Fruit fly (Drosophila melanogaster) whole organism, embryonic: ENCODE data around the gene asun.
A peak's percentile ranks its signal among the peaks of the same experiment; 100 is the strongest.

Experiments used
- Bgb ChIP-seq: fragments of 200-800 bp; sonication (Bioruptor generic); IDR thresholded peaks from 2 replicates; pipeline ENCODE4 v1.3.6; 2022; ENCODE audit warnings: missing biosample characterization, missing genetic modification characterization; ENCODE audit not compliant: partially characterized antibody
- CG11247 ChIP-seq: fragments of 200-800 bp; sonication (Bioruptor generic); IDR thresholded peaks from 2 replicates; pipeline ENCODE4 v1.3.6; 2022; ENCODE audit warnings: missing biosample characterization, missing genetic modification characterization
- CG11398 ChIP-seq: fragments of 200-800 bp; sonication (Bioruptor generic); optimal IDR thresholded peaks from 2 replicates; lab custom pipeline; 2016; ENCODE audit warnings: missing biosample characterization, missing genetic modification characterization
- CG12236 ChIP-seq: fragments of 200-800 bp; sonication (Bioruptor generic); optimal IDR thresholded peaks from 2 replicates; lab custom pipeline; 2016; ENCODE audit warnings: missing biosample characterization, missing genetic modification characterization
- CG12659 ChIP-seq: fragments of 200-800 bp; sonication (Bioruptor generic); optimal IDR thresholded peaks from 3 replicates; lab custom pipeline; 2017; ENCODE audit warnings: mild to moderate bottlenecking, missing biosample characterization, missing genetic modification reagents, missing genetic modification characterization
- CG13624 ChIP-seq: fragments of 200-800 bp; sonication (Bioruptor generic); optimal IDR thresholded peaks from 2 replicates; lab custom pipeline; 2016; ENCODE audit warnings: missing biosample characterization, missing genetic modification characterization
- CG15011 ChIP-seq: fragments of 200-800 bp; sonication (Bioruptor generic); optimal IDR thresholded peaks from 3 replicates; lab custom pipeline; 2018; ENCODE audit warnings: missing biosample characterization, mild to moderate bottlenecking, missing genetic modification characterization
- CG1602 ChIP-seq: fragments of 200-800 bp; sonication (Bioruptor generic); optimal IDR thresholded peaks from 3 replicates; lab custom pipeline; 2016; ENCODE audit warnings: missing biosample characterization, missing genetic modification characterization
- CG17802 ChIP-seq: fragments of 200-800 bp; sonication (Bioruptor generic); optimal IDR thresholded peaks from 2 replicates; lab custom pipeline; 2018; ENCODE audit warnings: missing biosample characterization, mild to moderate bottlenecking, missing genetic modification characterization, moderate library complexity
- CG17829 ChIP-seq: fragments of 200-800 bp; optimal IDR thresholded peaks from 2 replicates; lab custom pipeline; 2019; ENCODE audit warnings: missing biosample characterization, mild to moderate bottlenecking, missing genetic modification characterization, moderate library complexity
- CG18262 ChIP-seq: fragments of 200-800 bp; optimal IDR thresholded peaks from 3 replicates; lab custom pipeline; 2019; ENCODE audit warnings: missing biosample characterization, mild to moderate bottlenecking, missing genetic modification characterization, moderate library complexity
- CG1832 ChIP-seq: fragments of 200-800 bp; sonication (Bioruptor generic); optimal IDR thresholded peaks from 2 replicates; lab custom pipeline; 2017; ENCODE audit warnings: missing biosample characterization, mild to moderate bottlenecking, missing genetic modification characterization, inconsistent platforms
- CG18476 ChIP-seq: fragments of 200-800 bp; sonication (Bioruptor generic); optimal IDR thresholded peaks from 2 replicates; lab custom pipeline; 2016; ENCODE audit warnings: missing biosample characterization, mild to moderate bottlenecking, missing genetic modification characterization
- CG2199 ChIP-seq: fragments of 200-800 bp; sonication (Bioruptor generic); IDR thresholded peaks from 3 replicates; pipeline ENCODE4 v1.3.6; 2022; ENCODE audit warnings: missing biosample characterization, missing genetic modification characterization
- CG30431 ChIP-seq: fragments of 200-800 bp; sonication (Bioruptor generic); optimal IDR thresholded peaks from 2 replicates; lab custom pipeline; 2017; ENCODE audit warnings: missing biosample characterization, missing genetic modification characterization
- CG3163 ChIP-seq: fragments of 200-800 bp; sonication (Bioruptor generic); optimal IDR thresholded peaks from 3 replicates; lab custom pipeline; 2016; ENCODE audit warnings: missing biosample characterization, missing genetic modification characterization
- CG5245 ChIP-seq: fragments of 200-800 bp; sonication (Bioruptor generic); optimal IDR thresholded peaks from 3 replicates; lab custom pipeline; 2016; ENCODE audit warnings: missing biosample characterization, missing genetic modification characterization
- CG7839 ChIP-seq: fragments of 200-800 bp; sonication (Bioruptor generic); optimal IDR thresholded peaks from 3 replicates; lab custom pipeline; 2018; ENCODE audit warnings: missing biosample characterization, mild to moderate bottlenecking, missing genetic modification characterization, moderate library complexity
- CG8089 ChIP-seq: fragments of 200-800 bp; sonication (Bioruptor generic); optimal IDR thresholded peaks from 3 replicates; lab custom pipeline; 2016; ENCODE audit warnings: missing biosample characterization, missing genetic modification characterization
- CHES-1-like ChIP-seq: fragments of 200-800 bp; sonication (Bioruptor generic); optimal IDR thresholded peaks from 2 replicates; lab custom pipeline; 2016; ENCODE audit warnings: missing biosample characterization, missing genetic modification characterization
- Dll ChIP-seq: fragments of 200-800 bp; sonication (Bioruptor generic); IDR thresholded peaks from 4 replicates; pipeline ENCODE4 v1.3.6; 2022; ENCODE audit warnings: missing biosample characterization, missing genetic modification characterization; ENCODE audit not compliant: partially characterized antibody
- Doc2 ChIP-seq: fragments of 200-800 bp; sonication (Bioruptor generic); IDR thresholded peaks from 2 replicates; pipeline ENCODE4 v1.3.6; 2022; ENCODE audit warnings: missing biosample characterization, missing genetic modification characterization
- Elba2 ChIP-seq: fragments of 200-800 bp; sonication (Bioruptor generic); optimal IDR thresholded peaks from 3 replicates; lab custom pipeline; 2016; ENCODE audit warnings: missing biosample characterization, missing genetic modification characterization
- Hey ChIP-seq: fragments of 200-800 bp; sonication (Bioruptor generic); optimal IDR thresholded peaks from 3 replicates; lab custom pipeline; 2018; ENCODE audit warnings: missing biosample characterization, mild to moderate bottlenecking, missing genetic modification characterization
- HmgD ChIP-seq: fragments of 200-800 bp; sonication (Bioruptor generic); optimal IDR thresholded peaks from 3 replicates; lab custom pipeline; 2016; ENCODE audit warnings: missing biosample characterization, missing genetic modification characterization
- NC2α ChIP-seq: fragments of 200-800 bp; sonication (Bioruptor generic); optimal IDR thresholded peaks from 2 replicates; lab custom pipeline; 2016; ENCODE audit warnings: missing biosample characterization, missing genetic modification characterization
- Nf-YA ChIP-seq: fragments of 200-800 bp; sonication (Bioruptor generic); IDR thresholded peaks from 2 replicates; pipeline ENCODE4 v1.3.6; 2022; ENCODE audit warnings: missing biosample characterization, missing genetic modification characterization
- NfI ChIP-seq: fragments of 200-800 bp; sonication (Bioruptor generic); optimal IDR thresholded peaks from 3 replicates; lab custom pipeline; 2018; ENCODE audit warnings: missing biosample characterization, mild to moderate bottlenecking, missing genetic modification characterization, moderate library complexity
- Optix ChIP-seq: fragments of 200-800 bp; sonication (Bioruptor generic); IDR thresholded peaks from 3 replicates; pipeline ENCODE4 v1.3.6; 2022; ENCODE audit warnings: missing biosample characterization, missing genetic modification characterization
- PHDP ChIP-seq: fragments of 200-800 bp; sonication (Bioruptor generic); optimal IDR thresholded peaks from 3 replicates; lab custom pipeline; 2018; ENCODE audit warnings: missing biosample characterization, mild to moderate bottlenecking, missing genetic modification characterization, moderate library complexity
- Sox100B ChIP-seq: fragments of 200-800 bp; sonication (Bioruptor generic); optimal IDR thresholded peaks from 3 replicates; lab custom pipeline; 2018; ENCODE audit warnings: missing biosample characterization, mild to moderate bottlenecking, missing genetic modification characterization
- ab ChIP-seq: fragments of 200-800 bp; sonication (Bioruptor generic); optimal IDR thresholded peaks from 2 replicates; lab custom pipeline; 2016; ENCODE audit warnings: missing biosample characterization, missing genetic modification characterization
- cwo ChIP-seq: fragments of 200-800 bp; sonication (Bioruptor generic); optimal IDR thresholded peaks from 3 replicates; lab custom pipeline; 2017; ENCODE audit warnings: missing biosample characterization, missing genetic modification characterization, mild to moderate bottlenecking, moderate library complexity, missing genetic modification reagents
- fd3F ChIP-seq: fragments of 200-800 bp; sonication (Bioruptor generic); optimal IDR thresholded peaks from 2 replicates; lab custom pipeline; 2018; ENCODE audit warnings: missing biosample characterization, mild to moderate bottlenecking, missing genetic modification characterization, moderate library complexity
- ftz-f1 ChIP-seq: fragments of 200-800 bp; sonication (Bioruptor generic); optimal IDR thresholded peaks from 2 replicates; lab custom pipeline; 2016; ENCODE audit warnings: missing biosample characterization, missing genetic modification characterization
- hkb ChIP-seq, 2 experiments: fragments of 200-800 bp in 1 of 2; fragments of >200 bp in 1 of 2; sonication (Bioruptor generic) in 1 of 2; IDR thresholded peaks in 1 of 2; optimal IDR thresholded peaks in 1 of 2; 2 replicates each; pipeline versions ENCODE4 v1.3.6 to Lab custom; 2017 to 2022; ENCODE audit warnings: missing biosample characterization in 1 of 2, missing genetic modification characterization in 1 of 2
- hth ChIP-seq: fragments of >200 bp; optimal IDR thresholded peaks from 2 replicates; lab custom pipeline; 2017; ENCODE audit warnings: inconsistent platforms
- lmd ChIP-seq: fragments of 200-800 bp; sonication (Bioruptor generic); IDR thresholded peaks from 2 replicates; pipeline ENCODE4 v1.3.6; 2022; ENCODE audit warnings: missing biosample characterization, missing genetic modification characterization
- lov ChIP-seq, 2 experiments: fragments of 200-800 bp in 1 of 2; fragments of >200 bp in 1 of 2; sonication (Bioruptor generic) in 1 of 2; IDR thresholded peaks in 1 of 2; optimal IDR thresholded peaks in 1 of 2; 2 replicates in 1 of 2; 3 replicates in 1 of 2; pipeline versions ENCODE4 v1.3.6 to Lab custom; 2017 to 2022; ENCODE audit warnings: missing biosample characterization in 1 of 2, missing genetic modification characterization in 1 of 2
- odd ChIP-seq: fragments of 200-800 bp; sonication (Bioruptor generic); optimal IDR thresholded peaks from 2 replicates; lab custom pipeline; 2017; ENCODE audit warnings: missing biosample characterization, mild to moderate bottlenecking, missing genetic modification characterization
- pho ChIP-seq: fragments of 200-800 bp; sonication (Bioruptor generic); optimal IDR thresholded peaks from 2 replicates; lab custom pipeline; 2016; ENCODE audit warnings: missing biosample characterization, missing genetic modification characterization
- prd ChIP-seq, 3 experiments: fragments of >200 bp in 2 of 3; fragments of 200-800 bp in 1 of 3; sonication (Bioruptor generic) in 1 of 3; optimal IDR thresholded peaks in 2 of 3; IDR thresholded peaks in 1 of 3; 2 replicates in 2 of 3; 3 replicates in 1 of 3; pipeline versions ENCODE4 v1.3.6 to Lab custom; 2017 to 2022; ENCODE audit warnings: missing biosample characterization in 1 of 3, missing genetic modification characterization in 1 of 3
- sima ChIP-seq: fragments of 200-800 bp; sonication (Bioruptor generic); optimal IDR thresholded peaks from 2 replicates; lab custom pipeline; 2016; ENCODE audit warnings: missing biosample characterization, missing genetic modification characterization
- sisA ChIP-seq: fragments of 200-800 bp; sonication (Bioruptor generic); IDR thresholded peaks from 2 replicates; pipeline ENCODE4 v1.3.6; 2022; ENCODE audit warnings: missing biosample characterization, missing genetic modification characterization
- sug ChIP-seq: fragments of 200-800 bp; optimal IDR thresholded peaks from 2 replicates; lab custom pipeline; 2019; ENCODE audit warnings: missing biosample characterization, mild to moderate bottlenecking, missing genetic modification characterization, moderate library complexity
- toy ChIP-seq: fragments of 200-800 bp; sonication (Bioruptor generic); IDR thresholded peaks from 2 replicates; pipeline ENCODE4 v1.3.6; 2022; ENCODE audit warnings: missing biosample characterization, missing genetic modification characterization
- unpg ChIP-seq: fragments of 200-800 bp; sonication (Bioruptor generic); optimal IDR thresholded peaks from 3 replicates; lab custom pipeline; 2018; ENCODE audit warnings: missing biosample characterization, mild to moderate bottlenecking, missing genetic modification characterization, moderate library complexity

asun gene

dm6 chr3R:16247609-16248499 is 16.2 kb upstream of the asun start (continued):
- TF ChIP-seq unpg: peak; percentile 56
- peak; percentile 77 for TF ChIP-seq CG7839 (tag; lab: Kevin White, UChicago)
- TF ChIP-seq CHES-1-like (GFP tag; lab: Kevin White, UChicago): peak; percentile 43
- TF ChIP-seq fd3F (GFP tag; lab: Kevin White, UChicago): peak; percentile 32
- TF ChIP-seq CG30431: peak; percentile 27
- peak; percentile 92 for TF ChIP-seq cwo (GFP tag; lab: Kevin White, UChicago)
- no peak for TF ChIP-seq CG8089 (GFP tag; lab: Kevin White, UChicago)
- no peak for TF ChIP-seq prd (optimal IDR thresholded peaks at IDR 0.05; lab: Kevin White, UChicago)
- peak; percentile 86 for TF ChIP-seq prd (GFP tag; IDR thresholded peaks at IDR 0.05; lab: Robert Waterston, UW)
- peak; percentile 52 for TF ChIP-seq PHDP (tag; lab: Kevin White, UChicago)
- TF ChIP-seq CG18476 (GFP tag; lab: Kevin White, UChicago): peak; percentile 84
- TF ChIP-seq Sox100B (GFP tag; lab: Kevin White, UChicago): peak; percentile 82
- TF ChIP-seq CG17802 (tag; lab: Kevin White, UChicago): peak; percentile 69
- no peak for TF ChIP-seq hkb (optimal IDR thresholded peaks at IDR 0.05; lab: Kevin White, UChicago)
- peak; percentile 89 for TF ChIP-seq hkb (GFP tag; IDR thresholded peaks at IDR 0.05; lab: Robert Waterston, UW)
- peak; percentile 78 for TF ChIP-seq Nf-YA (GFP tag; lab: Robert Waterston, UW)
- TF ChIP-seq odd (GFP tag; lab: Kevin White, UChicago): peak; percentile 52
- peak; percentile 37 for TF ChIP-seq ab
- TF ChIP-seq sisA (GFP tag; lab: Robert Waterston, UW): peak; percentile 92
- peak; percentile 64 for TF ChIP-seq CG12659 (GFP tag; lab: Kevin White, UChicago)
- peak; percentile 66 for TF ChIP-seq sug (tag; lab: Kevin White, UChicago)
- peak; percentile 77 for TF ChIP-seq lmd (GFP tag; lab: Robert Waterston, UW)
- TF ChIP-seq CG17829 (tag; lab: Kevin White, UChicago): peak; percentile 79
- peak; percentile 80 for TF ChIP-seq CG5245 (GFP tag; lab: Kevin White, UChicago)
- TF ChIP-seq Optix (GFP tag; lab: Robert Waterston, UW): 0 out of 3 replicates have a peak, but pooled peaks have one; percentile 23
- TF ChIP-seq pho (GFP tag; lab: Kevin White, UChicago): peak; percentile 39
- TF ChIP-seq Doc2 (GFP tag; lab: Robert Waterston, UW): no peak
- peak; percentile 67 for TF ChIP-seq CG1832 (GFP tag; lab: Kevin White, UChicago)
- peak; percentile 76 for TF ChIP-seq CG18262
- TF ChIP-seq CG11247: peak; percentile 68
- peak; percentile 84 for TF ChIP-seq CG15011 (GFP tag; lab: Kevin White, UChicago)
- 0 out of 4 replicates have a peak, but pooled peaks have one; percentile 10 for TF ChIP-seq Dll (GFP tag; lab: Robert Waterston, UW)
- peak; percentile 46 for TF ChIP-seq CG1602 (GFP tag; lab: Kevin White, UChicago)
- no peak for TF ChIP-seq lov (optimal IDR thresholded peaks at IDR 0.05; lab: Kevin White, UChicago)
- TF ChIP-seq lov (GFP tag; IDR thresholded peaks at IDR 0.05; lab: Robert Waterston, UW): peak; percentile 81; the same call in 2 of the 3 replicates
- TF ChIP-seq CG3163 (GFP tag; lab: Kevin White, UChicago): no peak
- TF ChIP-seq CG11398 (GFP tag; lab: Kevin White, UChicago): peak; percentile 6
- no peak for TF ChIP-seq hth
- peak; percentile 55; the same call in 1 of the 2 replicates for TF ChIP-seq toy (GFP tag; lab: Robert Waterston, UW)
- peak; percentile 86 for TF ChIP-seq sima (GFP tag; lab: Kevin White, UChicago)
- no peak for TF ChIP-seq Hey (tag; lab: Kevin White, UChicago)
- no peak for TF ChIP-seq ftz-f1
- no peak for TF ChIP-seq CG2199 (GFP tag; lab: Robert Waterston, UW)
- no peak for TF ChIP-seq Bgb (GFP tag; lab: Robert Waterston, UW)
- TF ChIP-seq CG13624: peak; percentile 47
- TF ChIP-seq NfI (GFP tag; lab: Kevin White, UChicago): peak; percentile 64
- peak; percentile 81 for TF ChIP-seq HmgD (GFP tag; lab: Kevin White, UChicago)
- no peak for TF ChIP-seq Elba2 (GFP tag; lab: Kevin White, UChicago)
- TF ChIP-seq NC2α (GFP tag; lab: Kevin White, UChicago): no peak
- TF ChIP-seq CG12236 (GFP tag; lab: Kevin White, UChicago): no peak
